Fruit fly (Drosophila melanogaster) whole organism, adult: ENCODE measurements around the gene CG13127.

Source experiments
- CG1620 ChIP-seq: fragments of 200-800 bp; sonication (Bioruptor generic); optimal IDR thresholded peaks from 2 replicates; lab custom pipeline; 2016; ENCODE audit warnings: missing biosample characterization, missing genetic modification characterization
- toe ChIP-seq: fragments of 200-800 bp; sonication (Bioruptor generic); optimal IDR thresholded peaks from 2 replicates; lab custom pipeline; 2016; ENCODE audit warnings: missing biosample characterization, missing genetic modification characterization

DNA sequence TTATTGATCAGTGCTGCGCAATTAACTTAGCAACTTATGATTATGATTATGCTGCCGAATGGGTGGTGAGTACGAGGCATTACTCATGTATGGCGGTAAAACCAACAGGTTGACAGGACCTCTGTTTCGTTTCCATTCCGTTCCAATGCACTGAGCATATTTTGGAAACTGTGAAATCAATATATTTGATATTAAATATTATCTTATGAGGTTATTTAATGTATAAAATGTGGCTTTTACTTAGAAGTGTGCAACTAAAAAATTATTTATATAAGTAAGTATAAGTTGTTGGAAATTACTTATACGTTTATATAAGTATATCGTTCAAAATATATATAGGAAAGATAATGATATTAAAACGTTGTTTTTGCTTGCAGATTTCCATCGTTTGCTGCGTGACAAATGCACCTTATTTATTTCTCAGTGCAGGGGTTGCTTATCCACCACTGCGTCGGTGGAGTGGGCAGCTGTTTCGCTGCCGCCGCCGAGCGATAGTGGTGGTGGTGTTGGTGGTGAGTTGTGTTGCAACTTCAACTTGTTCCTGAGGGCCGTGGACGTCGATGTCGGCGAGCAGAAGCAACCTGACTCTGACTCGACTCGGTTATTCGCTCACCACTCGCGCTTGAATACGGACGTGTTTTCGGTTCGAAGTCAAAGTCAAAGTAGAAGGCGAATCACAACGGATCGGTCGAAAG is 42.3 kb upstream of the CG13127 start, which contains the start of gene bib:
- no peak for TF ChIP-seq toe (GFP tag; lab: Kevin White, UChicago)
- no peak for TF ChIP-seq CG1620
